Worm (Caenorhabditis elegans) whole organism, L2 larva: ENCODE results near the gene hid-1.

ENCODE experiments used
- C34F6.9 ChIP-seq: fragments of 150-350 bp; optimal IDR thresholded peaks from 2 replicates; lab custom pipeline; 2014; ENCODE audit warnings: missing biosample characterization, missing genetic modification characterization
- F13H6.1 ChIP-seq: sonication (generic microtip); optimal IDR thresholded peaks from 2 replicates; lab custom pipeline; 2016; ENCODE audit warnings: missing genetic modification characterization, missing compliant biosample characterization
- R02D3.7 ChIP-seq: fragments of 150-350 bp; optimal IDR thresholded peaks from 2 replicates; lab custom pipeline; 2014; ENCODE audit warnings: missing biosample characterization, missing genetic modification characterization
- Y55F3AM.14 ChIP-seq: fragments of 200-800 bp; sonication (Bioruptor generic); optimal IDR thresholded peaks from 2 replicates; lab custom pipeline; 2018; ENCODE audit warnings: mild to moderate bottlenecking, missing genetic modification characterization, missing compliant biosample characterization
- alr-1 ChIP-seq: fragments of 150-350 bp; optimal IDR thresholded peaks from 2 replicates; lab custom pipeline; 2014; ENCODE audit warnings: missing biosample characterization, missing genetic modification characterization
- aly-2 ChIP-seq: fragments of 150-350 bp; optimal IDR thresholded peaks from 2 replicates; lab custom pipeline; 2014; ENCODE audit warnings: missing biosample characterization, missing genetic modification characterization
- blmp-1 ChIP-seq: sonication (generic microtip); optimal IDR thresholded peaks from 2 replicates; lab custom pipeline; 2017; ENCODE audit warnings: missing genetic modification characterization, mild to moderate bottlenecking, missing compliant biosample characterization, antibody characterized with exemption, moderate library complexity; ENCODE audit not compliant: insufficient read depth
- ceh-16 ChIP-seq: fragments of 150-350 bp; optimal IDR thresholded peaks from 2 replicates; lab custom pipeline; 2014; ENCODE audit warnings: missing biosample characterization, missing genetic modification characterization
- ceh-82 ChIP-seq: fragments of 150-350 bp; optimal IDR thresholded peaks from 2 replicates; lab custom pipeline; 2014; ENCODE audit warnings: missing biosample characterization, missing genetic modification characterization
- dmd-4 ChIP-seq: sonication (generic microtip); optimal IDR thresholded peaks from 2 replicates; lab custom pipeline; 2017; ENCODE audit warnings: missing biosample characterization, missing genetic modification characterization
- elt-3 ChIP-seq: sonication (generic microtip); optimal IDR thresholded peaks from 2 replicates; lab custom pipeline; 2017; ENCODE audit warnings: missing biosample characterization, missing genetic modification characterization
- fos-1 ChIP-seq: fragments of 150-350 bp; optimal IDR thresholded peaks from 2 replicates; lab custom pipeline; 2014; ENCODE audit warnings: missing biosample characterization, missing genetic modification characterization
- lin-13 ChIP-seq: fragments of 150-350 bp; optimal IDR thresholded peaks from 2 replicates; lab custom pipeline; 2014; ENCODE audit warnings: missing biosample characterization, missing genetic modification reagents, missing genetic modification characterization
- lin-39 ChIP-seq: fragments of 150-350 bp; optimal IDR thresholded peaks from 2 replicates; lab custom pipeline; 2014; ENCODE audit warnings: missing biosample characterization, missing genetic modification reagents, missing genetic modification characterization
- mab-5 ChIP-seq: fragments of 150-350 bp; optimal IDR thresholded peaks from 2 replicates; lab custom pipeline; 2014; ENCODE audit warnings: missing biosample characterization, missing genetic modification characterization
- mdl-1 ChIP-seq, 2 experiments: fragments of 150-350 bp in 1 of 2; sonication (generic microtip) in 1 of 2; optimal IDR thresholded peaks; 2 replicates each; lab custom pipeline; 2017; ENCODE audit warnings: missing biosample characterization in 2 of 2, missing genetic modification characterization in 2 of 2
- nhr-11 ChIP-seq: fragments of 150-350 bp; optimal IDR thresholded peaks from 2 replicates; lab custom pipeline; 2014; ENCODE audit warnings: missing biosample characterization, missing genetic modification characterization
- nhr-12 ChIP-seq: fragments of 150-350 bp; optimal IDR thresholded peaks from 2 replicates; lab custom pipeline; 2014; ENCODE audit warnings: missing biosample characterization, missing genetic modification characterization
- nhr-129 ChIP-seq: fragments of 150-350 bp; optimal IDR thresholded peaks from 2 replicates; lab custom pipeline; 2014; ENCODE audit warnings: missing biosample characterization, missing genetic modification characterization
- nhr-21 ChIP-seq: fragments of 150-350 bp; optimal IDR thresholded peaks from 2 replicates; lab custom pipeline; 2014; ENCODE audit warnings: missing biosample characterization, missing genetic modification characterization
- nhr-23 ChIP-seq: fragments of 150-350 bp; optimal IDR thresholded peaks from 2 replicates; lab custom pipeline; 2014; ENCODE audit warnings: missing biosample characterization, missing genetic modification reagents, missing genetic modification characterization
- nhr-25 ChIP-seq: fragments of 150-350 bp; sonication (generic microtip); optimal IDR thresholded peaks from 3 replicates; lab custom pipeline; 2014; ENCODE audit warnings: missing biosample characterization, missing genetic modification characterization
- peb-1 ChIP-seq: fragments of 150-350 bp; optimal IDR thresholded peaks from 2 replicates; lab custom pipeline; 2014; ENCODE audit warnings: missing biosample characterization, missing genetic modification characterization
- sem-4 ChIP-seq: fragments of 150-350 bp; optimal IDR thresholded peaks from 2 replicates; lab custom pipeline; 2014; ENCODE audit warnings: missing biosample characterization, missing genetic modification reagents, missing genetic modification characterization
- skn-1 ChIP-seq: sonication (generic microtip); optimal IDR thresholded peaks from 2 replicates; lab custom pipeline; 2017; ENCODE audit warnings: missing biosample characterization, missing genetic modification characterization
- sma-3 ChIP-seq: sonication (generic microtip); optimal IDR thresholded peaks from 2 replicates; lab custom pipeline; 2016; ENCODE audit warnings: missing genetic modification reagents, missing genetic modification characterization, missing compliant biosample characterization
- snpc-4 ChIP-seq: fragments of 150-350 bp; optimal IDR thresholded peaks from 2 replicates; lab custom pipeline; 2014; ENCODE audit warnings: missing biosample characterization, missing genetic modification characterization
- unc-39 ChIP-seq: fragments of 150-350 bp; optimal IDR thresholded peaks from 2 replicates; lab custom pipeline; 2014; ENCODE audit warnings: missing biosample characterization, missing genetic modification characterization
- unc-55 ChIP-seq: fragments of 150-350 bp; sonication (generic microtip); optimal IDR thresholded peaks from 3 replicates; lab custom pipeline; 2014; ENCODE audit warnings: missing biosample characterization, missing genetic modification reagents, missing genetic modification characterization
- unc-62 ChIP-seq: fragments of 150-350 bp; optimal IDR thresholded peaks from 2 replicates; lab custom pipeline; 2014; ENCODE audit warnings: missing biosample characterization, missing genetic modification reagents, missing genetic modification characterization
- zag-1 ChIP-seq: fragments of 150-350 bp; optimal IDR thresholded peaks from 2 replicates; lab custom pipeline; 2014; ENCODE audit warnings: missing biosample characterization, missing genetic modification characterization
- ztf-1 ChIP-seq: fragments of 200-800 bp; sonication (Bioruptor generic); conservative IDR thresholded peaks from 2 replicates; pipeline ENCODE4 v1.3.6; 2022; ENCODE audit warnings: missing genetic modification characterization, missing compliant biosample characterization
- ztf-4 ChIP-seq: fragments of 150-350 bp; optimal IDR thresholded peaks from 2 replicates; lab custom pipeline; 2014; ENCODE audit warnings: missing biosample characterization, missing genetic modification characterization

Gene hid-1

ce11 chrX:2497816-2498215, 9.0 kb downstream of the hid-1 start:
- no peak for TF ChIP-seq ceh-82 (tag; lab: Kevin White, UChicago)
- TF ChIP-seq alr-1 (tag; lab: Kevin White, UChicago), result no peak

- no peak for TF ChIP-seq lin-39 (tag; lab: Kevin White, UChicago)
- TF ChIP-seq ztf-4 (tag; lab: Kevin White, UChicago), result no peak
- no peak for TF ChIP-seq zag-1
- no peak for TF ChIP-seq alr-1 (tag; lab: Kevin White, UChicago)
Measured at ce11 chrX:2506738-2507137, 17.9 kb downstream of the hid-1 start.

- TF ChIP-seq Y55F3AM.14 (no peak), unc-62 (no peak), dmd-4 (tag; lab: Kevin White, UChicago) (no peak), C34F6.9 (tag; lab: Kevin White, UChicago) (no peak), ceh-82 (tag; lab: Kevin White, UChicago) (no peak), elt-3 (tag; lab: Kevin White, UChicago) (no peak), nhr-25 (tag; lab: Kevin White, UChicago) (no peak), nhr-21 (tag; lab: Kevin White, UChicago) (no peak), peb-1 (no peak), skn-1 (tag; lab: Kevin White, UChicago) (no peak), snpc-4 (tag; lab: Kevin White, UChicago) (no peak), fos-1 (no peak), unc-39 (tag; lab: Kevin White, UChicago) (no peak), ztf-4 (tag; lab: Kevin White, UChicago) (no peak), sem-4 (tag; lab: Kevin White, UChicago) (no peak), alr-1 (tag; lab: Kevin White, UChicago) (no peak), R02D3.7 (no peak)
Measured at ce11 chrX:2508449-2508848, 19.6 kb downstream of the hid-1 start, which contains the start of gene K02E10.7. Gene K02E10.7 (minus strand): TSS chrX:2508549.

ce11 chrX:2513667-2514198, 24.9 kb downstream of the hid-1 start:
- TF ChIP-seq blmp-1 (tag; lab: Kevin White, UChicago), result no peak
- TF ChIP-seq nhr-11 (tag; lab: Kevin White, UChicago), result no peak
- TF ChIP-seq ztf-4 (tag; lab: Kevin White, UChicago), result no peak
- TF ChIP-seq lin-13, result no peak
- TF ChIP-seq nhr-12 (tag; lab: Kevin White, UChicago), result no peak
- no peak for TF ChIP-seq nhr-21 (tag; lab: Kevin White, UChicago)
- no peak for TF ChIP-seq lin-39 (tag; lab: Kevin White, UChicago)
- TF ChIP-seq zag-1, result no peak
- TF ChIP-seq sma-3 (GFP tag; lab: Kevin White, UChicago), result no peak

- TF ChIP-seq ceh-16 (no peak), nhr-12 (tag; lab: Kevin White, UChicago) (no peak), skn-1 (tag; lab: Kevin White, UChicago) (no peak)
Measured at ce11 chrX:2515224-2515623, 26.4 kb downstream of the hid-1 start, which contains the start of gene syg-1. Gene syg-1 (minus strand): TSS chrX:2515324.

- no peak for TF ChIP-seq nhr-21 (tag; lab: Kevin White, UChicago)
- TF ChIP-seq mab-5 (tag; lab: Kevin White, UChicago), result no peak
- TF ChIP-seq elt-3 (tag; lab: Kevin White, UChicago), result no peak
- TF ChIP-seq aly-2 (tag; lab: Kevin White, UChicago), result no peak
- TF ChIP-seq unc-55, result peak; percentile 13
- TF ChIP-seq, all 48 proteins: peak for 1
Measured at ce11 chrX:2516949-2517696, 28.3 kb downstream of the hid-1 start.

- no peak for TF ChIP-seq blmp-1 (tag; lab: Kevin White, UChicago)
- TF ChIP-seq ztf-4 (tag; lab: Kevin White, UChicago), result no peak
- no peak for TF ChIP-seq nhr-23 (tag; lab: Kevin White, UChicago)
- TF ChIP-seq nhr-21 (tag; lab: Kevin White, UChicago), result no peak
- TF ChIP-seq Y55F3AM.14, result no peak
- TF ChIP-seq peb-1, result no peak
- TF ChIP-seq F13H6.1 (tag; lab: Kevin White, UChicago), result no peak
- TF ChIP-seq ztf-1 (GFP tag; lab: Robert Waterston, UW), result no peak
- no peak for TF ChIP-seq unc-62
- TF ChIP-seq snpc-4 (tag; lab: Kevin White, UChicago), result no peak
- TF ChIP-seq mdl-1 (tag; optimal IDR thresholded peaks at IDR 0.05; lab: Kevin White, UChicago), result no peak
- TF ChIP-seq nhr-11 (tag; lab: Kevin White, UChicago), result no peak
- no peak for TF ChIP-seq nhr-129
- no peak for TF ChIP-seq ceh-16
- no peak for TF ChIP-seq sem-4 (tag; lab: Kevin White, UChicago)
Measured at ce11 chrX:2520461-2520860, 31.6 kb downstream of the hid-1 start.
